Worm (Caenorhabditis elegans): Measurements from ENCODE around the gene R08A2.7.

R08A2.7 gene

DNA sequence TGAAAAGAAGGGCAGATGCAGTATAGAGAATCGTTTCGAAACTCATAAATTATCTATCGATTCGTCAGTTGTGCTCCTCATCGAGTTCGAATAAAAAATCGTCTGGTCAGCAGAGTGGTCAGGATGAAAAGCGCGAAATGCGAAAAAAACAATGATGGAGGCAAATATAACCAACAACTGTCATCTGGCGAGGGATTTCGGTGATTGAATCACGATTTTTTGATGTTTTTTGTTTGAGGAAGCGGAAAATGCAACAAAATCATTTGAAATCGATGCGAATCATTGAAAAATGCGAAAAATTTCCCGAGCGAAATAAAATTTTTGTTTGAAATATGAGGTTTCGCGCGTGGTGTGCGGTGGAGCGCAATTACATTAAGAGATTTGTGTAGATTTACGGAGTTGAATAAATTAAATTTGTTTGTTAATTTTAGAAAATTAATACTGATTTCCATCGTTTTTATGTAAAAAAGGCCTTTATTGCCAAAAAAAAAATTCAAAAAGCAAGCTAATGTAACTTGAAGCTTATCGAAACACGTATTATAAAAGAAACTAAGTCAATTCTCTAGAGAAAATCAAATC lies 11.2 kb downstream of the R08A2.7 start, which contains the start of gene unc-61:
Gene unc-61, minus strand, starts transcription at position 51 of the 579 bp plus-strand sequence.
- no peak for TF ChIP-seq mes-4 (tag; optimal IDR thresholded peaks at IDR 0.05)
- TF ChIP-seq attf-5 (GFP tag; optimal IDR thresholded peaks at IDR 0.05), result no peak
- no peak for TF ChIP-seq pbrm-1 (GFP tag; IDR thresholded peaks at IDR 0.05)
- TF ChIP-seq F39B2.1 (GFP tag; IDR thresholded peaks at IDR 0.05), result no peak
- TF ChIP-seq lin-35 (GFP tag; optimal IDR thresholded peaks at IDR 0.05), result peak in 1 of 3 experiments; percentile 72
- peak; percentile 78 for TF ChIP-seq efl-1 (GFP tag; optimal IDR thresholded peaks at IDR 0.05)
- TF ChIP-seq mxl-1 (tag; optimal IDR thresholded peaks at IDR 0.05), result no peak
- TF ChIP-seq K12H6.12 (tag; optimal IDR thresholded peaks at IDR 0.05), result no peak
- TF ChIP-seq lir-1 (GFP tag; conservative IDR thresholded peaks at IDR 0.05), result no peak
- TF ChIP-seq attf-6 (GFP tag; IDR thresholded peaks at IDR 0.05), result no peak
- TF ChIP-seq F57C9.4 (tag; optimal IDR thresholded peaks at IDR 0.05), result no peak
- TF ChIP-seq Y53G8AR.9 (GFP tag; conservative IDR thresholded peaks at IDR 0.05), result no peak
- no peak for TF ChIP-seq unc-62 (GFP tag; optimal IDR thresholded peaks at IDR 0.05)
- TF ChIP-seq egl-44 (GFP tag; IDR thresholded peaks at IDR 0.05), result no peak
- no peak for TF ChIP-seq lag-1 (GFP tag; IDR thresholded peaks at IDR 0.05)
- TF ChIP-seq Y95B8A.8 (GFP tag; IDR thresholded peaks at IDR 0.05), result no peak
- no peak for TF ChIP-seq nhr-27 (tag; optimal IDR thresholded peaks at IDR 0.05)
- TF ChIP-seq dpff-1 (tag; optimal IDR thresholded peaks at IDR 0.05), result no peak
- TF ChIP-seq madf-8 (GFP tag; conservative IDR thresholded peaks at IDR 0.05), result no peak
- no peak for TF ChIP-seq nhr-120 (GFP tag; IDR thresholded peaks at IDR 0.05)
- TF ChIP-seq F37B4.10 (GFP tag; IDR thresholded peaks at IDR 0.05), result no peak
- TF ChIP-seq tbx-9 (tag; optimal IDR thresholded peaks at IDR 0.05; ENCODE audit: borderline replicate concordance), result no peak
- no peak; the same call in 1 of the 2 replicates for TF ChIP-seq madf-6 (GFP tag; IDR thresholded peaks at IDR 0.05)
- TF ChIP-seq lsl-1 (GFP tag; optimal IDR thresholded peaks at IDR 0.05), result peak; percentile 22
- no peak for TF ChIP-seq T26A5.8 (tag; optimal IDR thresholded peaks at IDR 0.05)
- TF ChIP-seq ztf-22 (GFP tag; optimal IDR thresholded peaks at IDR 0.05), result no peak
- TF ChIP-seq dpl-1 (GFP tag; optimal IDR thresholded peaks at IDR 0.05), result peak; percentile 41
- no peak for TF ChIP-seq K11D2.4 (GFP tag; IDR thresholded peaks at IDR 0.05)
- no peak for TF ChIP-seq cebp-1 (GFP tag; IDR thresholded peaks at IDR 0.05)
- no peak for TF ChIP-seq cebp-1 (tag; optimal IDR thresholded peaks at IDR 0.05)
- peak; percentile 35 for TF ChIP-seq lin-54 (GFP tag; optimal IDR thresholded peaks at IDR 0.05)
- peak; percentile 79 for TF ChIP-seq mcd-1 (GFP tag; IDR thresholded peaks at IDR 0.05)
- no peak for TF ChIP-seq Y56A3A.18 (GFP tag; IDR thresholded peaks at IDR 0.05)
- no peak for TF ChIP-seq athp-1 (tag; optimal IDR thresholded peaks at IDR 0.05)
- no peak for TF ChIP-seq die-1 (tag; optimal IDR thresholded peaks at IDR 0.05)
- no peak for TF ChIP-seq B0261.1 (tag; optimal IDR thresholded peaks at IDR 0.05)
- no peak for TF ChIP-seq xnd-1 (tag; optimal IDR thresholded peaks at IDR 0.05)
- TF ChIP-seq akir-1 (GFP tag; optimal IDR thresholded peaks at IDR 0.05), result no peak
- TF ChIP-seq snpc-3.4 (tag; optimal IDR thresholded peaks at IDR 0.05), result peak; percentile 5
- no peak for TF ChIP-seq him-1 (tag; optimal IDR thresholded peaks at IDR 0.05)
- no peak for TF ChIP-seq repo-1 (tag; optimal IDR thresholded peaks at IDR 0.05)
- no peak for TF ChIP-seq snpc-4 (GFP tag; optimal IDR thresholded peaks at IDR 0.05)
- no peak for TF ChIP-seq snpc-4 (tag; optimal IDR thresholded peaks at IDR 0.05)
- no peak for TF ChIP-seq pha-4 (tag; optimal IDR thresholded peaks at IDR 0.05)
- no peak for TF ChIP-seq hmg-1.2 (GFP tag; IDR thresholded peaks at IDR 0.05)
- no peak for TF ChIP-seq bed-2 (GFP tag; IDR thresholded peaks at IDR 0.05)
- TF ChIP-seq ztf-26 (tag; optimal IDR thresholded peaks at IDR 0.05), result no peak
- TF ChIP-seq aptf-2 (GFP tag; conservative IDR thresholded peaks at IDR 0.05), result no peak
- no peak for TF ChIP-seq ceh-100 (GFP tag; IDR thresholded peaks at IDR 0.05)
